Worm (Caenorhabditis elegans) whole organism, early embryonic: ENCODE data around the gene ifas-1.

ENCODE experiments used
- B0310.2 ChIP-seq: sonication (generic microtip); optimal IDR thresholded peaks from 2 replicates; lab custom pipeline; 2016; ENCODE audit warnings: mild to moderate bottlenecking, missing genetic modification characterization, missing compliant biosample characterization
- F13C5.2 ChIP-seq: sonication (generic microtip); optimal IDR thresholded peaks from 2 replicates; lab custom pipeline; 2017; ENCODE audit warnings: mild to moderate bottlenecking, missing genetic modification characterization, inconsistent platforms, missing compliant biosample characterization
- aly-1 ChIP-seq: sonication (generic microtip); optimal IDR thresholded peaks from 2 replicates; lab custom pipeline; 2016; ENCODE audit warnings: missing genetic modification characterization, missing compliant biosample characterization
- ama-1 ChIP-seq: fragments of 150-350 bp; optimal IDR thresholded peaks from 2 replicates; lab custom pipeline; 2014
- ceh-13 ChIP-seq: fragments of 200-800 bp; sonication (Bioruptor generic); optimal IDR thresholded peaks from 2 replicates; lab custom pipeline; 2018; ENCODE audit warnings: mild to moderate bottlenecking, missing genetic modification characterization, missing compliant biosample characterization
- ceh-36 ChIP-seq: sonication (generic microtip); optimal IDR thresholded peaks from 2 replicates; lab custom pipeline; 2016; ENCODE audit warnings: missing genetic modification characterization, inconsistent platforms, missing compliant biosample characterization
- ets-7 ChIP-seq: sonication (generic microtip); optimal IDR thresholded peaks from 2 replicates; lab custom pipeline; 2016; ENCODE audit warnings: missing genotype, missing genetic modification characterization, missing compliant biosample characterization
- flt-1 ChIP-seq: fragments of 200-800 bp; sonication (Bioruptor generic); IDR thresholded peaks from 2 replicates; pipeline ENCODE4 v1.3.6; 2022; ENCODE audit warnings: missing genetic modification characterization, missing compliant biosample characterization
- hmbx-1 ChIP-seq: sonication (generic microtip); optimal IDR thresholded peaks from 2 replicates; lab custom pipeline; 2016; ENCODE audit warnings: mild to moderate bottlenecking, missing genetic modification characterization, missing compliant biosample characterization
- hmg-4 ChIP-seq: fragments of 200-800 bp; sonication (Bioruptor generic); optimal IDR thresholded peaks from 2 replicates; lab custom pipeline; 2018; ENCODE audit warnings: mild to moderate bottlenecking, missing genetic modification characterization, missing compliant biosample characterization
- hnd-1 ChIP-seq: sonication (generic microtip); optimal IDR thresholded peaks from 2 replicates; lab custom pipeline; 2016; ENCODE audit warnings: missing genetic modification characterization, missing compliant biosample characterization
- pes-1 ChIP-seq: fragments of 200-800 bp; sonication (Bioruptor generic); IDR thresholded peaks from 2 replicates; pipeline ENCODE4 v1.3.6; 2022; ENCODE audit warnings: missing genetic modification reagents, missing genetic modification characterization, missing compliant biosample characterization
- scrt-1 ChIP-seq: fragments of 200-800 bp; sonication (Bioruptor generic); IDR thresholded peaks from 2 replicates; pipeline ENCODE4 v1.3.6; 2022; ENCODE audit warnings: missing genetic modification characterization, missing compliant biosample characterization
- sea-1 ChIP-seq: fragments of 200-800 bp; sonication (Bioruptor generic); conservative IDR thresholded peaks from 2 replicates; pipeline ENCODE4 v1.3.6; 2022; ENCODE audit warnings: missing genetic modification characterization, missing compliant biosample characterization
- tbx-11 ChIP-seq: fragments of 200-800 bp; sonication (Bioruptor generic); IDR thresholded peaks from 2 replicates; pipeline ENCODE4 v1.3.6; 2022; ENCODE audit warnings: missing genetic modification characterization, missing compliant biosample characterization
- tbx-37 ChIP-seq: fragments of 200-800 bp; sonication (Bioruptor generic); conservative IDR thresholded peaks from 2 replicates; pipeline ENCODE4 v1.3.6; 2022; ENCODE audit warnings: missing genetic modification reagents, missing genetic modification characterization, missing compliant biosample characterization
- tra-4 ChIP-seq: sonication (generic microtip); optimal IDR thresholded peaks from 2 replicates; lab custom pipeline; 2017; ENCODE audit warnings: missing genetic modification characterization, missing compliant biosample characterization

ifas-1 gene

ce11 chrII:3655378-3655777, 33.1 kb downstream of the ifas-1 start, which contains the start of gene F19B10.5:
Gene F19B10.5, plus strand, starts transcription at chrII:3655678.
- TF ChIP-seq F13C5.2 (tag; lab: Kevin White, UChicago) (no peak), aly-1 (tag; lab: Kevin White, UChicago) (no peak), hnd-1 (tag; lab: Kevin White, UChicago) (no peak), ama-1 (lab: Kevin White, UChicago) (no peak), pes-1 (GFP tag; lab: Robert Waterston, UW) (no peak), ceh-13 (GFP tag; lab: Kevin White, UChicago) (no peak), flt-1 (GFP tag; lab: Robert Waterston, UW) (no peak), B0310.2 (tag; lab: Kevin White, UChicago) (no peak), hmg-4 (GFP tag; lab: Kevin White, UChicago) (no peak), ceh-36 (tag; lab: Kevin White, UChicago) (no peak), tbx-11 (GFP tag; lab: Robert Waterston, UW) (no peak)

- TF ChIP-seq ceh-13 (GFP tag; lab: Kevin White, UChicago): no peak
- TF ChIP-seq aly-1 (tag; lab: Kevin White, UChicago): no peak
- no peak for TF ChIP-seq tra-4
- no peak for TF ChIP-seq hmg-4 (GFP tag; lab: Kevin White, UChicago)
- no peak for TF ChIP-seq tbx-11 (GFP tag; lab: Robert Waterston, UW)
- no peak for TF ChIP-seq tbx-37
- no peak for TF ChIP-seq ceh-36 (tag; lab: Kevin White, UChicago)
- TF ChIP-seq pes-1 (GFP tag; lab: Robert Waterston, UW): no peak
- no peak for TF ChIP-seq flt-1 (GFP tag; lab: Robert Waterston, UW)
- TF ChIP-seq ets-7: no peak
- TF ChIP-seq hmbx-1 (tag; lab: Kevin White, UChicago): no peak
- TF ChIP-seq ama-1 (lab: Kevin White, UChicago): no peak
- TF ChIP-seq F13C5.2 (tag; lab: Kevin White, UChicago): no peak
- TF ChIP-seq sea-1 (GFP tag; lab: Robert Waterston, UW): no peak
- TF ChIP-seq scrt-1 (GFP tag; lab: Robert Waterston, UW): no peak
- TF ChIP-seq hnd-1 (tag; lab: Kevin White, UChicago): no peak
- no peak for TF ChIP-seq B0310.2 (tag; lab: Kevin White, UChicago)
Measured at ce11 chrII:3647111-3647510, 41.4 kb downstream of the ifas-1 start, which contains the start of gene fbxb-33. Gene fbxb-33, plus strand, starts transcription at chrII:3647411.

- TF ChIP-seq pes-1 (GFP tag; lab: Robert Waterston, UW) (no peak), ama-1 (lab: Kevin White, UChicago) (no peak), aly-1 (tag; lab: Kevin White, UChicago) (no peak), tbx-11 (GFP tag; lab: Robert Waterston, UW) (no peak), tbx-37 (no peak), hmg-4 (GFP tag; lab: Kevin White, UChicago) (no peak), tra-4 (no peak), hmbx-1 (tag; lab: Kevin White, UChicago) (no peak), ceh-36 (tag; lab: Kevin White, UChicago) (no peak), hnd-1 (tag; lab: Kevin White, UChicago) (no peak), ceh-13 (GFP tag; lab: Kevin White, UChicago) (no peak), F13C5.2 (tag; lab: Kevin White, UChicago) (no peak), ets-7 (no peak), sea-1 (GFP tag; lab: Robert Waterston, UW) (no peak), flt-1 (GFP tag; lab: Robert Waterston, UW) (no peak), scrt-1 (GFP tag; lab: Robert Waterston, UW) (no peak), B0310.2 (tag; lab: Kevin White, UChicago) (no peak)
Measured at ce11 chrII:3641197-3641596, 47.3 kb downstream of the ifas-1 start, which contains the start of gene M151.1. Gene M151.1, plus strand, starts transcription at chrII:3641497.

- TF ChIP-seq sea-1 (GFP tag; lab: Robert Waterston, UW): no peak
- no peak for TF ChIP-seq aly-1 (tag; lab: Kevin White, UChicago)
- no peak for TF ChIP-seq ets-7
- no peak for TF ChIP-seq scrt-1 (GFP tag; lab: Robert Waterston, UW)
- no peak for TF ChIP-seq F13C5.2 (tag; lab: Kevin White, UChicago)
- TF ChIP-seq ama-1 (lab: Kevin White, UChicago): no peak
- no peak for TF ChIP-seq pes-1 (GFP tag; lab: Robert Waterston, UW)
- TF ChIP-seq tbx-11 (GFP tag; lab: Robert Waterston, UW): no peak
- no peak for TF ChIP-seq hmbx-1 (tag; lab: Kevin White, UChicago)
- no peak for TF ChIP-seq tra-4
- no peak for TF ChIP-seq hnd-1 (tag; lab: Kevin White, UChicago)
- no peak for TF ChIP-seq hmg-4 (GFP tag; lab: Kevin White, UChicago)
- TF ChIP-seq tbx-37: no peak
- TF ChIP-seq ceh-13 (GFP tag; lab: Kevin White, UChicago): no peak
- no peak for TF ChIP-seq ceh-36 (tag; lab: Kevin White, UChicago)
- no peak for TF ChIP-seq B0310.2 (tag; lab: Kevin White, UChicago)
- TF ChIP-seq flt-1 (GFP tag; lab: Robert Waterston, UW): no peak
Measured at ce11 chrII:3640197-3640596, 48.3 kb downstream of the ifas-1 start, which contains the start of gene M151.10. Gene M151.10, minus strand, starts transcription at chrII:3640297.

- TF ChIP-seq B0310.2 (tag; lab: Kevin White, UChicago): no peak
- no peak for TF ChIP-seq F13C5.2 (tag; lab: Kevin White, UChicago)
- no peak for TF ChIP-seq ceh-13 (GFP tag; lab: Kevin White, UChicago)
- no peak for TF ChIP-seq hmbx-1 (tag; lab: Kevin White, UChicago)
- no peak for TF ChIP-seq scrt-1 (GFP tag; lab: Robert Waterston, UW)
- no peak for TF ChIP-seq flt-1 (GFP tag; lab: Robert Waterston, UW)
- no peak for TF ChIP-seq ama-1 (lab: Kevin White, UChicago)
- TF ChIP-seq aly-1 (tag; lab: Kevin White, UChicago): no peak
- no peak for TF ChIP-seq hnd-1 (tag; lab: Kevin White, UChicago)
- TF ChIP-seq pes-1 (GFP tag; lab: Robert Waterston, UW): no peak
- no peak for TF ChIP-seq tbx-11 (GFP tag; lab: Robert Waterston, UW)
- no peak for TF ChIP-seq ets-7
- no peak for TF ChIP-seq sea-1 (GFP tag; lab: Robert Waterston, UW)
- TF ChIP-seq tra-4: no peak
Measured at ce11 chrII:3639238-3639637, 49.3 kb downstream of the ifas-1 start, which contains the start of gene fbxb-31. Gene fbxb-31, minus strand, starts transcription at chrII:3639338.
